Fruit fly (Drosophila melanogaster) whole organism, embryonic: Measurements from ENCODE around the gene RpL34b.
A peak's percentile ranks its signal among the peaks of the same experiment; 100 is the strongest.

Experiments used
- Ada2b ChIP-seq: fragments of 200-800 bp; sonication (Bioruptor generic); IDR thresholded peaks from 2 replicates; pipeline ENCODE4 v1.3.6; 2022; ENCODE audit warnings: missing biosample characterization, missing genetic modification characterization
- Atf6 ChIP-seq: fragments of 200-800 bp; sonication (Bioruptor generic); IDR thresholded peaks from 2 replicates; pipeline ENCODE4 v1.3.6; 2022; ENCODE audit warnings: missing biosample characterization, missing genetic modification characterization
- CG10959 ChIP-seq: fragments of 200-800 bp; sonication (Bioruptor generic); IDR thresholded peaks from 2 replicates; pipeline ENCODE4 v1.3.6; 2022; ENCODE audit warnings: missing biosample characterization, missing genetic modification characterization
- CG11085 ChIP-seq: fragments of 200-800 bp; sonication (Bioruptor generic); IDR thresholded peaks from 2 replicates; pipeline ENCODE4 v1.3.6; 2022; ENCODE audit warnings: missing biosample characterization, missing genetic modification characterization
- CG11247 ChIP-seq: fragments of 200-800 bp; sonication (Bioruptor generic); IDR thresholded peaks from 2 replicates; pipeline ENCODE4 v1.3.6; 2022; ENCODE audit warnings: missing biosample characterization, missing genetic modification characterization
- CG1233 ChIP-seq: fragments of 200-800 bp; sonication (Bioruptor generic); optimal IDR thresholded peaks from 4 replicates; lab custom pipeline; 2018; ENCODE audit warnings: missing biosample characterization, mild to moderate bottlenecking, missing genetic modification characterization
- CG14014 ChIP-seq: fragments of 200-800 bp; sonication (Bioruptor generic); IDR thresholded peaks from 2 replicates; pipeline ENCODE4 v1.3.6; 2022; ENCODE audit warnings: missing biosample characterization, missing genetic modification characterization
- CG14965 ChIP-seq: fragments of 200-800 bp; sonication (Bioruptor generic); optimal IDR thresholded peaks from 2 replicates; lab custom pipeline; 2016; ENCODE audit warnings: missing biosample characterization, missing genetic modification characterization, borderline replicate concordance
- CG17385 ChIP-seq: fragments of 200-800 bp; sonication (Bioruptor generic); optimal IDR thresholded peaks from 3 replicates; lab custom pipeline; 2018; ENCODE audit warnings: missing biosample characterization, mild to moderate bottlenecking, missing genetic modification characterization
- CG17802 ChIP-seq: fragments of 200-800 bp; sonication (Bioruptor generic); optimal IDR thresholded peaks from 2 replicates; lab custom pipeline; 2018; ENCODE audit warnings: missing biosample characterization, mild to moderate bottlenecking, missing genetic modification characterization, moderate library complexity
- CG17912 ChIP-seq: fragments of 200-800 bp; sonication (Bioruptor generic); optimal IDR thresholded peaks from 2 replicates; lab custom pipeline; 2018; ENCODE audit warnings: missing biosample characterization, mild to moderate bottlenecking, missing genetic modification characterization
- CG18619 ChIP-seq: fragments of 200-800 bp; sonication (Bioruptor generic); optimal IDR thresholded peaks from 3 replicates; lab custom pipeline; 2017; ENCODE audit warnings: missing biosample characterization, mild to moderate bottlenecking, missing genetic modification characterization
- CG2199 ChIP-seq: fragments of 200-800 bp; sonication (Bioruptor generic); IDR thresholded peaks from 3 replicates; pipeline ENCODE4 v1.3.6; 2022; ENCODE audit warnings: missing biosample characterization, missing genetic modification characterization
- CG2712 ChIP-seq: fragments of 200-800 bp; optimal IDR thresholded peaks from 3 replicates; lab custom pipeline; 2019; ENCODE audit warnings: missing biosample characterization, mild to moderate bottlenecking, missing genetic modification characterization, moderate library complexity
- CG31224 ChIP-seq: fragments of 200-800 bp; sonication (Bioruptor generic); IDR thresholded peaks from 2 replicates; pipeline ENCODE4 v1.3.6; 2022; ENCODE audit warnings: missing biosample characterization, missing genetic modification characterization
- CG4424 ChIP-seq: fragments of 200-800 bp; sonication (Bioruptor generic); optimal IDR thresholded peaks from 3 replicates; lab custom pipeline; 2016; ENCODE audit warnings: missing biosample characterization, missing genetic modification characterization
- CG4820 ChIP-seq: fragments of 200-800 bp; sonication (Bioruptor generic); optimal IDR thresholded peaks from 3 replicates; lab custom pipeline; 2016; ENCODE audit warnings: missing biosample characterization, missing genetic modification characterization
- CG6175 ChIP-seq: fragments of 200-800 bp; sonication (Bioruptor generic); IDR thresholded peaks from 3 replicates; pipeline ENCODE4 v1.3.6; 2022; ENCODE audit warnings: missing biosample characterization, missing genetic modification characterization
- CG6791 ChIP-seq: fragments of 200-800 bp; sonication (Bioruptor generic); IDR thresholded peaks from 3 replicates; pipeline ENCODE4 v1.3.6; 2022; ENCODE audit warnings: missing biosample characterization, missing genetic modification characterization; ENCODE audit not compliant: partially characterized antibody
- CG7372 ChIP-seq: fragments of 200-800 bp; sonication (Bioruptor generic); IDR thresholded peaks from 2 replicates; pipeline ENCODE4 v1.3.6; 2022; ENCODE audit warnings: missing biosample characterization, missing genetic modification characterization
- CG8290 ChIP-seq, 3 experiments: fragments of 200-800 bp; sonication (Bioruptor generic); optimal IDR thresholded peaks; 2 replicates each; lab custom pipeline; 2016 to 2019; ENCODE audit warnings: missing biosample characterization in 3 of 3, missing genetic modification characterization in 3 of 3, mild to moderate bottlenecking in 2 of 3, moderate library complexity in 1 of 3
- CG8924 ChIP-seq: fragments of 200-800 bp; optimal IDR thresholded peaks from 3 replicates; lab custom pipeline; 2019; ENCODE audit warnings: missing biosample characterization, mild to moderate bottlenecking, missing genetic modification characterization, moderate library complexity
- CG8944 ChIP-seq: fragments of 200-800 bp; sonication (Bioruptor generic); optimal IDR thresholded peaks from 3 replicates; lab custom pipeline; 2016; ENCODE audit warnings: missing biosample characterization, missing genetic modification characterization
- CG9727 ChIP-seq: fragments of 200-800 bp; sonication (Bioruptor generic); optimal IDR thresholded peaks from 3 replicates; lab custom pipeline; 2017; ENCODE audit warnings: missing biosample characterization, mild to moderate bottlenecking, missing genetic modification characterization
- CG9797 ChIP-seq: fragments of 200-800 bp; sonication (Bioruptor generic); optimal IDR thresholded peaks from 3 replicates; lab custom pipeline; 2018; ENCODE audit warnings: missing biosample characterization, mild to moderate bottlenecking, missing genetic modification characterization
- Dip2 ChIP-seq: fragments of 200-800 bp; sonication (Bioruptor generic); IDR thresholded peaks from 2 replicates; pipeline ENCODE4 v1.3.6; 2022; ENCODE audit warnings: missing biosample characterization, missing genetic modification characterization
- Gsc ChIP-seq: fragments of 200-800 bp; sonication (Bioruptor generic); IDR thresholded peaks from 2 replicates; pipeline ENCODE4 v1.3.6; 2022; ENCODE audit warnings: missing biosample characterization, missing genetic modification characterization
- Hmx ChIP-seq: fragments of 200-800 bp; sonication (Bioruptor generic); optimal IDR thresholded peaks from 2 replicates; lab custom pipeline; 2016; ENCODE audit warnings: missing biosample characterization, missing genetic modification characterization
- Lhr ChIP-seq: fragments of 200-800 bp; sonication (Bioruptor generic); optimal IDR thresholded peaks from 3 replicates; lab custom pipeline; 2017; ENCODE audit warnings: mild to moderate bottlenecking, missing biosample characterization, missing genetic modification reagents, missing genetic modification characterization
- MTF-1 ChIP-seq: fragments of 200-800 bp; sonication (Bioruptor generic); optimal IDR thresholded peaks from 2 replicates; lab custom pipeline; 2018; ENCODE audit warnings: missing biosample characterization, mild to moderate bottlenecking, missing genetic modification characterization, borderline replicate concordance
- PHDP ChIP-seq: fragments of 200-800 bp; sonication (Bioruptor generic); optimal IDR thresholded peaks from 3 replicates; lab custom pipeline; 2018; ENCODE audit warnings: missing biosample characterization, mild to moderate bottlenecking, missing genetic modification characterization, moderate library complexity
- aop ChIP-seq: fragments of 200-800 bp; sonication (Bioruptor generic); IDR thresholded peaks from 2 replicates; pipeline ENCODE4 v1.3.6; 2022; ENCODE audit warnings: missing biosample characterization, missing genetic modification characterization
- crp ChIP-seq, 2 experiments: fragments of 200-800 bp; sonication (Bioruptor generic); optimal IDR thresholded peaks; 2 replicates in 1 of 2; 3 replicates in 1 of 2; lab custom pipeline; 2017; ENCODE audit warnings: missing biosample characterization in 2 of 2, missing genetic modification characterization in 2 of 2, mild to moderate bottlenecking in 1 of 2, moderate library complexity in 1 of 2
- gcm ChIP-seq: fragments of 200-800 bp; sonication (Bioruptor generic); optimal IDR thresholded peaks from 2 replicates; lab custom pipeline; 2019; ENCODE audit warnings: missing biosample characterization, mild to moderate bottlenecking, missing genetic modification characterization, moderate library complexity
- grau ChIP-seq: fragments of 200-800 bp; optimal IDR thresholded peaks from 3 replicates; lab custom pipeline; 2019; ENCODE audit warnings: missing biosample characterization, mild to moderate bottlenecking, missing genetic modification characterization, moderate library complexity
- gsb ChIP-seq: fragments of 200-800 bp; sonication (Bioruptor generic); IDR thresholded peaks from 2 replicates; pipeline ENCODE4 v1.3.6; 2022; ENCODE audit warnings: missing biosample characterization, missing genetic modification characterization
- jigr1 ChIP-seq: fragments of 200-800 bp; sonication (Bioruptor generic); IDR thresholded peaks from 3 replicates; pipeline ENCODE4 v1.3.6; 2022; ENCODE audit warnings: missing biosample characterization, missing genetic modification characterization
- ken ChIP-seq: fragments of 200-800 bp; sonication (Bioruptor generic); IDR thresholded peaks from 3 replicates; pipeline ENCODE4 v1.3.6; 2022; ENCODE audit warnings: missing biosample characterization, missing genetic modification characterization
- knrl ChIP-seq: fragments of 200-800 bp; sonication (Bioruptor generic); IDR thresholded peaks from 3 replicates; pipeline ENCODE4 v1.3.6; 2022; ENCODE audit warnings: missing biosample characterization, missing genetic modification characterization; ENCODE audit not compliant: partially characterized antibody
- lab ChIP-seq: fragments of 200-800 bp; sonication (Bioruptor generic); optimal IDR thresholded peaks from 3 replicates; lab custom pipeline; 2017; ENCODE audit warnings: missing biosample characterization, missing genetic modification characterization, mild to moderate bottlenecking, moderate library complexity, missing genetic modification reagents
- lola ChIP-seq, 3 experiments: fragments of >200 bp in 2 of 3; fragments of 200-800 bp in 1 of 3; sonication (Bioruptor generic) in 1 of 3; optimal IDR thresholded peaks; 2 replicates each; lab custom pipeline; 2017 to 2019; ENCODE audit warnings: missing biosample characterization in 3 of 3, missing genetic modification characterization in 3 of 3, mild to moderate bottlenecking in 1 of 3, moderate library complexity in 1 of 3
- lov ChIP-seq, 2 experiments: fragments of 200-800 bp in 1 of 2; fragments of >200 bp in 1 of 2; sonication (Bioruptor generic) in 1 of 2; IDR thresholded peaks in 1 of 2; optimal IDR thresholded peaks in 1 of 2; 2 replicates in 1 of 2; 3 replicates in 1 of 2; pipeline versions ENCODE4 v1.3.6 to Lab custom; 2017 to 2022; ENCODE audit warnings: missing biosample characterization in 1 of 2, missing genetic modification characterization in 1 of 2
- pho ChIP-seq: fragments of 200-800 bp; sonication (Bioruptor generic); optimal IDR thresholded peaks from 2 replicates; lab custom pipeline; 2016; ENCODE audit warnings: missing biosample characterization, missing genetic modification characterization
- pzg ChIP-seq: fragments of 200-800 bp; sonication (Bioruptor generic); optimal IDR thresholded peaks from 3 replicates; lab custom pipeline; 2018; ENCODE audit warnings: missing biosample characterization, mild to moderate bottlenecking, missing genetic modification characterization, moderate library complexity
- row ChIP-seq: fragments of 200-800 bp; sonication (Bioruptor generic); IDR thresholded peaks from 3 replicates; pipeline ENCODE4 v1.3.6; 2022; ENCODE audit warnings: missing biosample characterization, missing genetic modification characterization
- shn ChIP-seq: fragments of 200-800 bp; sonication (Bioruptor generic); optimal IDR thresholded peaks from 3 replicates; lab custom pipeline; 2016; ENCODE audit warnings: missing biosample characterization, missing genetic modification characterization
- sima ChIP-seq: fragments of 200-800 bp; sonication (Bioruptor generic); optimal IDR thresholded peaks from 2 replicates; lab custom pipeline; 2016; ENCODE audit warnings: missing biosample characterization, missing genetic modification characterization
- sisA ChIP-seq: fragments of 200-800 bp; sonication (Bioruptor generic); IDR thresholded peaks from 2 replicates; pipeline ENCODE4 v1.3.6; 2022; ENCODE audit warnings: missing biosample characterization, missing genetic modification characterization
- ttk ChIP-seq: fragments of 200-800 bp; sonication (Bioruptor generic); IDR thresholded peaks from 2 replicates; pipeline ENCODE4 v2.1.2; 2022; ENCODE audit warnings: missing biosample characterization, missing genetic modification characterization

Gene RpL34b

dm6 chr3R:9428988-9429387 is 28.0 kb upstream of the RpL34b start (continued):
- TF ChIP-seq lov (optimal IDR thresholded peaks at IDR 0.05; lab: Kevin White, UChicago) (no peak), lov (GFP tag; IDR thresholded peaks at IDR 0.05; lab: Robert Waterston, UW) (no peak), CG2199 (GFP tag; lab: Robert Waterston, UW) (no peak; the same call in 1 of the 3 replicates), CG9797 (no peak), Atf6 (GFP tag; lab: Robert Waterston, UW) (peak; percentile 84), CG2712 (tag; lab: Kevin White, UChicago) (peak; percentile 50), Lhr (GFP tag; lab: Kevin White, UChicago) (no peak), gcm (GFP tag; lab: Kevin White, UChicago) (no peak), CG8944 (GFP tag; lab: Kevin White, UChicago) (peak; percentile 51), sisA (GFP tag; lab: Robert Waterston, UW) (peak; percentile 50; the same call in 1 of the 2 replicates), CG11247 (GFP tag; lab: Robert Waterston, UW) (peak; percentile 42; the same call in 1 of the 2 replicates), CG17802 (tag; lab: Kevin White, UChicago) (no peak), MTF-1 (peak; percentile 41), grau (tag; lab: Kevin White, UChicago) (peak; percentile 78), CG11085 (no peak), Gsc (GFP tag; lab: Robert Waterston, UW) (no peak), CG17912 (GFP tag; lab: Kevin White, UChicago) (peak; percentile 71), CG17385 (GFP tag; lab: Kevin White, UChicago) (peak; percentile 60), ttk (no peak), CG8290 (GFP tag; optimal IDR thresholded peaks at IDR 0.05; lab: Kevin White, UChicago) (peak; percentile 34), CG8290 (tag; optimal IDR thresholded peaks at IDR 0.05; lab: Kevin White, UChicago) (peak in 1 of 2 experiments; percentile 95), CG1233 (GFP tag; lab: Kevin White, UChicago) (peak; percentile 30), CG18619 (GFP tag; lab: Kevin White, UChicago) (peak; percentile 69), pzg (GFP tag; lab: Kevin White, UChicago) (peak; percentile 15), CG6791 (GFP tag; lab: Robert Waterston, UW) (no peak), CG10959 (GFP tag; lab: Robert Waterston, UW) (no peak), CG14014 (GFP tag; lab: Robert Waterston, UW) (peak; percentile 79), lola (GFP tag; optimal IDR thresholded peaks at IDR 0.05; lab: Kevin White, UChicago) (peak in 1 of 3 experiments; percentile 22), Dip2 (no peak), shn (GFP tag; lab: Kevin White, UChicago) (peak; percentile 55), CG7372 (GFP tag; lab: Robert Waterston, UW) (peak; percentile 36; the same call in 1 of the 2 replicates), ken (GFP tag; lab: Robert Waterston, UW) (peak; percentile 58; the same call in 1 of the 3 replicates), aop (GFP tag; lab: Robert Waterston, UW) (no peak), gsb (GFP tag; lab: Robert Waterston, UW) (no peak), sima (GFP tag; lab: Kevin White, UChicago) (peak; percentile 36), CG4424 (GFP tag; lab: Kevin White, UChicago) (peak; percentile 7), CG8924 (tag; lab: Kevin White, UChicago) (peak; percentile 71), CG6175 (GFP tag; lab: Robert Waterston, UW) (0 out of 3 replicates have a peak, but pooled peaks have one; percentile 34), jigr1 (GFP tag; lab: Robert Waterston, UW) (no peak), pho (GFP tag; lab: Kevin White, UChicago) (peak; percentile 66), row (GFP tag; lab: Robert Waterston, UW) (peak; percentile 89), PHDP (tag; lab: Kevin White, UChicago) (peak; percentile 73), CG4820 (peak; percentile 16), Ada2b (GFP tag; lab: Robert Waterston, UW) (peak; percentile 66), CG14965 (GFP tag; lab: Kevin White, UChicago) (no peak), lab (GFP tag; lab: Kevin White, UChicago) (peak; percentile 92), CG9727 (GFP tag; lab: Kevin White, UChicago) (peak; percentile 41), Hmx (GFP tag; lab: Kevin White, UChicago) (no peak), CG31224 (GFP tag; lab: Robert Waterston, UW) (peak; percentile 31; the same call in 1 of the 2 replicates), crp (GFP tag; optimal IDR thresholded peaks at IDR 0.05; lab: Kevin White, UChicago) (no peak), knrl (GFP tag; lab: Robert Waterston, UW) (no peak)
